Worm (Caenorhabditis elegans) whole organism, young adult: ENCODE data around the gene F41E6.1.

Experiments used
- C17E4.6 ChIP-seq: fragments of 200-800 bp; sonication (Bioruptor generic); IDR thresholded peaks from 2 replicates; pipeline ENCODE4 v1.3.6; 2022; ENCODE audit warnings: missing genetic modification reagents, missing genetic modification characterization, missing compliant biosample characterization
- F10E7.11 ChIP-seq: sonication (generic microtip); optimal IDR thresholded peaks from 2 replicates; lab custom pipeline; 2017; ENCODE audit warnings: mild to moderate bottlenecking, missing genetic modification characterization, moderate library complexity, missing compliant biosample characterization
- bed-2 ChIP-seq: fragments of 200-800 bp; sonication (Bioruptor generic); IDR thresholded peaks from 2 replicates; pipeline ENCODE4 v1.3.6; 2022; ENCODE audit warnings: missing genetic modification reagents, missing genetic modification characterization, missing compliant biosample characterization
- dpl-1 ChIP-seq: fragments of 150-350 bp; optimal IDR thresholded peaks from 2 replicates; lab custom pipeline; 2014; ENCODE audit warnings: missing biosample characterization, missing genetic modification reagents, missing genetic modification characterization
- ets-4 ChIP-seq: fragments of 200-800 bp; sonication (Bioruptor generic); optimal IDR thresholded peaks from 2 replicates; lab custom pipeline; 2018; ENCODE audit warnings: mild to moderate bottlenecking, missing genetic modification characterization, missing compliant biosample characterization
- fkh-3 ChIP-seq: sonication (generic microtip); optimal IDR thresholded peaks from 2 replicates; lab custom pipeline; 2016; ENCODE audit warnings: mild to moderate bottlenecking, missing genetic modification characterization, missing compliant biosample characterization
- lir-1 ChIP-seq: fragments of 200-800 bp; sonication (Bioruptor generic); conservative IDR thresholded peaks from 2 replicates; pipeline ENCODE4 v1.3.6; 2022; ENCODE audit warnings: missing genetic modification reagents, missing genetic modification characterization, missing compliant biosample characterization
- nhr-27 ChIP-seq: fragments of 200-800 bp; sonication (Bioruptor generic); optimal IDR thresholded peaks from 2 replicates; lab custom pipeline; 2018; ENCODE audit warnings: mild to moderate bottlenecking, missing genetic modification characterization, moderate library complexity, missing compliant biosample characterization
- nhr-80 ChIP-seq: sonication (generic microtip); optimal IDR thresholded peaks from 2 replicates; lab custom pipeline; 2016; ENCODE audit warnings: missing genetic modification characterization, missing compliant biosample characterization
- zfh-2 ChIP-seq: fragments of 200-800 bp; sonication (Bioruptor generic); conservative IDR thresholded peaks from 2 replicates; pipeline ENCODE4 v1.3.6; 2022; ENCODE audit warnings: missing genetic modification reagents, missing genetic modification characterization, missing compliant biosample characterization
- ztf-3 ChIP-seq: fragments of 200-800 bp; sonication (Bioruptor generic); optimal IDR thresholded peaks from 2 replicates; lab custom pipeline; 2018; ENCODE audit warnings: mild to moderate bottlenecking, missing genetic modification characterization, missing compliant biosample characterization

- TF ChIP-seq lir-1 (GFP tag; lab: Robert Waterston, UW) (no peak), C17E4.6 (GFP tag; lab: Robert Waterston, UW) (no peak), nhr-80 (tag; lab: Kevin White, UChicago) (no peak), nhr-27 (tag; lab: Kevin White, UChicago) (no peak), fkh-3 (tag; lab: Kevin White, UChicago) (no peak), F10E7.11 (no peak), zfh-2 (GFP tag; lab: Robert Waterston, UW) (no peak), ets-4 (GFP tag; lab: Kevin White, UChicago) (no peak), bed-2 (GFP tag; lab: Robert Waterston, UW) (no peak), ztf-3 (GFP tag; lab: Kevin White, UChicago) (no peak), dpl-1 (GFP tag; lab: Kevin White, UChicago) (no peak)
These were observed at the start of gene F41E6.1 for ce11 chrV:8622314-8622713.
